Worm (Caenorhabditis elegans) whole organism, L4 larva: ENCODE results near the gene K03H6.5.

ENCODE experiments used
- F26F4.8 ChIP-seq: fragments of 200-800 bp; sonication (Bioruptor generic); conservative IDR thresholded peaks from 2 replicates; pipeline ENCODE4 v1.3.6; 2022; ENCODE audit warnings: missing genetic modification characterization, missing compliant biosample characterization
- F37D6.2 ChIP-seq: sonication (generic microtip); optimal IDR thresholded peaks from 2 replicates; lab custom pipeline; 2016; ENCODE audit warnings: mild to moderate bottlenecking, missing genetic modification characterization, missing compliant biosample characterization
- R02D3.7 ChIP-seq: fragments of 150-350 bp; sonication (generic microtip); optimal IDR thresholded peaks from 3 replicates; lab custom pipeline; 2014; ENCODE audit warnings: missing biosample characterization, missing genetic modification characterization
- T26A8.4 ChIP-seq: fragments of 200-800 bp; sonication (Bioruptor generic); IDR thresholded peaks from 2 replicates; pipeline ENCODE4 v1.3.6; 2022; ENCODE audit warnings: missing genetic modification characterization, missing compliant biosample characterization
- Y5F2A.4 ChIP-seq: fragments of 200-800 bp; sonication (Bioruptor generic); optimal IDR thresholded peaks from 2 replicates; lab custom pipeline; 2018; ENCODE audit warnings: mild to moderate bottlenecking, missing genetic modification characterization, missing compliant biosample characterization
- Y75B8A.6 ChIP-seq: fragments of 200-800 bp; sonication (Bioruptor generic); IDR thresholded peaks from 2 replicates; pipeline ENCODE4 v1.3.6; 2022; ENCODE audit warnings: missing genetic modification reagents, missing genetic modification characterization, missing compliant biosample characterization
- aha-1 ChIP-seq: fragments of 150-350 bp; peaks from one replicate; lab custom pipeline; 2014; ENCODE audit warnings: missing biosample characterization, missing genetic modification characterization
- ceh-20 ChIP-seq: fragments of 200-800 bp; sonication (Bioruptor generic); IDR thresholded peaks from 2 replicates; pipeline ENCODE4 v1.3.6; 2022; ENCODE audit warnings: missing genetic modification reagents, missing genetic modification characterization, missing compliant biosample characterization
- ctbp-1 ChIP-seq: fragments of 200-800 bp; sonication (Bioruptor generic); IDR thresholded peaks from 2 replicates; pipeline ENCODE4 v1.3.6; 2022; ENCODE audit warnings: missing genetic modification reagents, missing genetic modification characterization, missing compliant biosample characterization
- daf-12 ChIP-seq: fragments of 150-350 bp; optimal IDR thresholded peaks from 2 replicates; lab custom pipeline; 2014; ENCODE audit warnings: missing biosample characterization, missing genetic modification reagents, missing genetic modification characterization
- daf-16 ChIP-seq, 3 experiments: sonication (generic microtip); optimal IDR thresholded peaks; 2 replicates each; lab custom pipeline; 2016 to 2017; ENCODE audit warnings: missing genetic modification characterization in 3 of 3, missing genetic modification reagents in 3 of 3, mild to moderate bottlenecking in 2 of 3, missing compliant biosample characterization in 2 of 3, missing biosample characterization in 1 of 3, moderate library complexity in 1 of 3
- dmd-6 ChIP-seq: fragments of 200-800 bp; sonication (Bioruptor generic); IDR thresholded peaks from 2 replicates; pipeline ENCODE4 v1.3.6; 2022; ENCODE audit warnings: missing genetic modification reagents, missing genetic modification characterization, missing compliant biosample characterization
- dmd-8 ChIP-seq: fragments of 200-800 bp; sonication (Bioruptor generic); IDR thresholded peaks from 2 replicates; pipeline ENCODE4 v1.3.6; 2022; ENCODE audit warnings: missing genetic modification characterization, missing compliant biosample characterization
- dve-1 ChIP-seq: sonication (generic microtip); optimal IDR thresholded peaks from 2 replicates; lab custom pipeline; 2017; ENCODE audit warnings: antibody characterized with exemption, mild to moderate bottlenecking, missing genetic modification characterization, missing compliant biosample characterization; ENCODE audit not compliant: insufficient read depth
- egl-43 ChIP-seq: fragments of 200-800 bp; sonication (Bioruptor generic); IDR thresholded peaks from 2 replicates; pipeline ENCODE4 v1.3.6; 2022; ENCODE audit warnings: missing genetic modification reagents, missing genetic modification characterization, missing compliant biosample characterization
- fos-1 ChIP-seq: fragments of 150-350 bp; optimal IDR thresholded peaks from 2 replicates; lab custom pipeline; 2014; ENCODE audit warnings: missing biosample characterization, missing genetic modification characterization
- hif-1 ChIP-seq, 2 experiments: sonication (generic microtip); optimal IDR thresholded peaks; 2 replicates each; lab custom pipeline; 2016 to 2017; ENCODE audit warnings: missing compliant biosample characterization in 2 of 2, missing genetic modification characterization in 2 of 2, missing genetic modification reagents in 2 of 2, missing genotype in 2 of 2, mild to moderate bottlenecking in 1 of 2
- hlh-11 ChIP-seq: fragments of 200-800 bp; sonication (Bioruptor generic); optimal IDR thresholded peaks from 2 replicates; lab custom pipeline; 2018; ENCODE audit warnings: mild to moderate bottlenecking, missing genetic modification characterization, missing compliant biosample characterization
- hlh-30 ChIP-seq: sonication (generic microtip); optimal IDR thresholded peaks from 2 replicates; lab custom pipeline; 2017; ENCODE audit warnings: antibody characterized with exemption, mild to moderate bottlenecking, missing genetic modification characterization, missing compliant biosample characterization; ENCODE audit not compliant: insufficient read depth
- hmg-1.1 ChIP-seq: fragments of 200-800 bp; sonication (Bioruptor generic); IDR thresholded peaks from 2 replicates; pipeline ENCODE4 v1.3.6; 2022; ENCODE audit warnings: missing genetic modification reagents, missing genetic modification characterization, missing compliant biosample characterization
- lin-1 ChIP-seq: fragments of 200-800 bp; sonication (Bioruptor generic); IDR thresholded peaks from 2 replicates; pipeline ENCODE4 v1.3.6; 2022; ENCODE audit warnings: missing genetic modification reagents, missing genetic modification characterization, missing compliant biosample characterization
- lin-13 ChIP-seq: fragments of 150-350 bp; optimal IDR thresholded peaks from 2 replicates; lab custom pipeline; 2014; ENCODE audit warnings: missing biosample characterization, missing genetic modification reagents, missing genetic modification characterization
- lin-29 ChIP-seq: fragments of 200-800 bp; sonication (Bioruptor generic); IDR thresholded peaks from 2 replicates; pipeline ENCODE4 v1.3.6; 2022; ENCODE audit warnings: missing genetic modification reagents, missing genetic modification characterization, missing compliant biosample characterization
- lsy-2 ChIP-seq, 2 experiments: fragments of 150-350 bp in 1 of 2; sonication (generic microtip) in 1 of 2; optimal IDR thresholded peaks; 2 replicates each; lab custom pipeline; 2014 to 2017; ENCODE audit warnings: missing biosample characterization in 2 of 2, missing genetic modification characterization in 2 of 2
- madf-9 ChIP-seq: fragments of 200-800 bp; sonication (Bioruptor generic); conservative IDR thresholded peaks from 2 replicates; pipeline ENCODE4 v1.3.6; 2022; ENCODE audit warnings: missing genetic modification reagents, missing genetic modification characterization, missing compliant biosample characterization
- mxl-3 ChIP-seq: fragments of 200-800 bp; sonication (Bioruptor generic); optimal IDR thresholded peaks from 2 replicates; lab custom pipeline; 2018; ENCODE audit warnings: mild to moderate bottlenecking, missing genetic modification characterization, missing compliant biosample characterization
- nhr-28 ChIP-seq: fragments of 150-350 bp; optimal IDR thresholded peaks from 2 replicates; lab custom pipeline; 2014; ENCODE audit warnings: missing biosample characterization, missing genetic modification characterization
- pha-4 ChIP-seq, 2 experiments: fragments of 150-350 bp in 1 of 2; fragments of 200-800 bp in 1 of 2; sonication (Bioruptor generic) in 1 of 2; IDR thresholded peaks in 1 of 2; optimal IDR thresholded peaks in 1 of 2; 2 replicates each; pipeline versions ENCODE4 v1.3.6 to Lab custom; 2014 to 2022; ENCODE audit warnings: missing genetic modification characterization in 2 of 2, missing genetic modification reagents in 2 of 2, missing biosample characterization in 1 of 2, missing compliant biosample characterization in 1 of 2
- pqm-1 ChIP-seq: sonication (generic microtip); optimal IDR thresholded peaks from 2 replicates; lab custom pipeline; 2017; ENCODE audit warnings: missing biosample characterization, missing genetic modification characterization
- skn-1 ChIP-seq: fragments of 150-350 bp; optimal IDR thresholded peaks from 2 replicates; lab custom pipeline; 2014; ENCODE audit warnings: missing biosample characterization, missing genetic modification characterization
- spr-3 ChIP-seq: fragments of 200-800 bp; sonication (Bioruptor generic); optimal IDR thresholded peaks from 2 replicates; lab custom pipeline; 2018; ENCODE audit warnings: mild to moderate bottlenecking, missing genetic modification characterization, missing compliant biosample characterization
- tra-1 ChIP-seq: fragments of 200-800 bp; sonication (Bioruptor generic); IDR thresholded peaks from 2 replicates; pipeline ENCODE4 v1.3.6; 2022; ENCODE audit warnings: missing genetic modification reagents, missing genetic modification characterization, missing compliant biosample characterization
- unc-62 ChIP-seq, 3 experiments: fragments of 150-350 bp in 1 of 3; sonication (generic microtip); optimal IDR thresholded peaks in 2 of 3; peaks in 1 of 3; 1 replicate in 1 of 3; 2 replicates in 2 of 3; lab custom pipeline; 2014 to 2017; ENCODE audit warnings: missing biosample characterization in 3 of 3, missing genetic modification characterization in 3 of 3, missing genetic modification reagents in 3 of 3, missing genotype in 1 of 3
- zfp-3 ChIP-seq: fragments of 200-800 bp; sonication (Bioruptor generic); conservative IDR thresholded peaks from 2 replicates; pipeline ENCODE4 v1.3.6; 2022; ENCODE audit warnings: missing genetic modification reagents, missing genetic modification characterization, missing compliant biosample characterization
- zip-11 ChIP-seq: fragments of 200-800 bp; sonication (Bioruptor generic); IDR thresholded peaks from 2 replicates; pipeline ENCODE4 v1.3.6; 2022; ENCODE audit warnings: missing genetic modification characterization, missing compliant biosample characterization
- ztf-7 ChIP-seq: fragments of 150-350 bp; optimal IDR thresholded peaks from 2 replicates; lab custom pipeline; 2014; ENCODE audit warnings: missing biosample characterization, missing genetic modification characterization

K03H6.5 gene

ce11 chrIV:1555021-1555720 lies 19.0 kb upstream of the K03H6.5 start, which contains the start of gene C34H4.1 (continued):
- TF ChIP-seq pha-4 (GFP tag; IDR thresholded peaks at IDR 0.05; lab: Robert Waterston, UW) (no peak), pha-4 (tag; optimal IDR thresholded peaks at IDR 0.05; lab: Kevin White, UChicago) (no peak), dve-1 (peak; percentile 5), aha-1 (peak; percentile 53), ctbp-1 (GFP tag; lab: Robert Waterston, UW) (no peak), lin-1 (GFP tag; lab: Robert Waterston, UW) (no peak), F26F4.8 (GFP tag; lab: Robert Waterston, UW) (no peak), hlh-30 (tag; lab: Kevin White, UChicago) (no peak), unc-62 (GFP tag; optimal IDR thresholded peaks at IDR 0.05 in 1 of 2; lab: Kevin White, UChicago) (peak in 1 of 2 experiments; percentile 82), unc-62 (tag; optimal IDR thresholded peaks at IDR 0.05; lab: Kevin White, UChicago) (no peak), dmd-8 (GFP tag; lab: Robert Waterston, UW) (no peak), egl-43 (no peak)

- TF ChIP-seq dmd-6 (GFP tag; lab: Robert Waterston, UW) (peak; percentile 11; the same call in 1 of the 2 replicates), zip-11 (GFP tag; lab: Robert Waterston, UW) (no peak), hlh-11 (peak; percentile 1), nhr-28 (tag; lab: Kevin White, UChicago) (peak; percentile 62), Y5F2A.4 (no peak), lin-13 (GFP tag; lab: Kevin White, UChicago) (no peak), fos-1 (tag; lab: Kevin White, UChicago) (no peak), pqm-1 (tag; lab: Kevin White, UChicago) (peak; percentile 44), ceh-20 (GFP tag; lab: Robert Waterston, UW) (no peak), hif-1 (tag; optimal IDR thresholded peaks at IDR 0.05; lab: Kevin White, UChicago) (no peak), T26A8.4 (GFP tag; lab: Robert Waterston, UW) (no peak), spr-3 (GFP tag; lab: Kevin White, UChicago) (no peak), skn-1 (tag; lab: Kevin White, UChicago) (no peak), ztf-7 (tag; lab: Kevin White, UChicago) (no peak), Y75B8A.6 (GFP tag; lab: Robert Waterston, UW) (no peak), lsy-2 (tag; optimal IDR thresholded peaks at IDR 0.05; lab: Kevin White, UChicago) (no peak), madf-9 (GFP tag; lab: Robert Waterston, UW) (no peak), zfp-3 (GFP tag; lab: Robert Waterston, UW) (no peak), daf-16 (GFP tag; optimal IDR thresholded peaks at IDR 0.05; lab: Kevin White, UChicago) (no peak), daf-16 (tag; optimal IDR thresholded peaks at IDR 0.05; lab: Kevin White, UChicago) (no peak), lin-29 (GFP tag; lab: Robert Waterston, UW) (no peak), R02D3.7 (no peak), hlh-30 (tag; lab: Kevin White, UChicago) (no peak), hmg-1.1 (GFP tag; lab: Robert Waterston, UW) (no peak), dve-1 (no peak), daf-12 (tag; lab: Kevin White, UChicago) (no peak), F37D6.2 (tag; lab: Kevin White, UChicago) (no peak), tra-1 (GFP tag; lab: Robert Waterston, UW) (no peak), mxl-3 (no peak)
Observed at ce11 chrIV:1553195-1553918, 17.1 kb upstream of the K03H6.5 start, which contains the start of gene C34H4.2. Gene C34H4.2, plus strand, starts transcription at chrIV:1553752.
